Worm (Caenorhabditis elegans) whole organism, L4 larva: Measurements from ENCODE around the gene clec-157.

Experiments
- F26F4.8 ChIP-seq: fragments of 200-800 bp; sonication (Bioruptor generic); conservative IDR thresholded peaks from 2 replicates; pipeline ENCODE4 v1.3.6; 2022; ENCODE audit warnings: missing genetic modification characterization, missing compliant biosample characterization
- F37D6.2 ChIP-seq: sonication (generic microtip); optimal IDR thresholded peaks from 2 replicates; lab custom pipeline; 2016; ENCODE audit warnings: mild to moderate bottlenecking, missing genetic modification characterization, missing compliant biosample characterization
- Y48G9A.11 ChIP-seq: fragments of 200-800 bp; sonication (Bioruptor generic); IDR thresholded peaks from 2 replicates; pipeline ENCODE4 v1.3.6; 2022; ENCODE audit warnings: missing genetic modification reagents, missing genetic modification characterization, missing compliant biosample characterization
- aha-1 ChIP-seq: fragments of 150-350 bp; peaks from one replicate; lab custom pipeline; 2014; ENCODE audit warnings: missing biosample characterization, missing genetic modification characterization
- aly-2 ChIP-seq: sonication (generic microtip); optimal IDR thresholded peaks from 2 replicates; lab custom pipeline; 2018; ENCODE audit warnings: missing biosample characterization, missing genetic modification characterization
- cey-2 ChIP-seq: sonication (generic microtip); optimal IDR thresholded peaks from 3 replicates; lab custom pipeline; 2017; ENCODE audit warnings: missing genetic modification characterization, mild to moderate bottlenecking, missing compliant biosample characterization, antibody characterized with exemption, borderline replicate concordance; ENCODE audit not compliant: insufficient read depth
- ctbp-1 ChIP-seq: fragments of 200-800 bp; sonication (Bioruptor generic); IDR thresholded peaks from 2 replicates; pipeline ENCODE4 v1.3.6; 2022; ENCODE audit warnings: missing genetic modification reagents, missing genetic modification characterization, missing compliant biosample characterization
- daf-16 ChIP-seq, 3 experiments: sonication (generic microtip); optimal IDR thresholded peaks; 2 replicates each; lab custom pipeline; 2016 to 2017; ENCODE audit warnings: missing genetic modification characterization in 3 of 3, missing genetic modification reagents in 3 of 3, mild to moderate bottlenecking in 2 of 3, missing compliant biosample characterization in 2 of 3, missing biosample characterization in 1 of 3, moderate library complexity in 1 of 3
- dmd-6 ChIP-seq: fragments of 200-800 bp; sonication (Bioruptor generic); IDR thresholded peaks from 2 replicates; pipeline ENCODE4 v1.3.6; 2022; ENCODE audit warnings: missing genetic modification reagents, missing genetic modification characterization, missing compliant biosample characterization
- dpl-1 ChIP-seq: fragments of 150-350 bp; optimal IDR thresholded peaks from 2 replicates; lab custom pipeline; 2014; ENCODE audit warnings: missing biosample characterization, missing genetic modification reagents, missing genetic modification characterization
- dve-1 ChIP-seq: sonication (generic microtip); optimal IDR thresholded peaks from 2 replicates; lab custom pipeline; 2017; ENCODE audit warnings: antibody characterized with exemption, mild to moderate bottlenecking, missing genetic modification characterization, missing compliant biosample characterization; ENCODE audit not compliant: insufficient read depth
- egl-27 ChIP-seq: sonication (generic microtip); optimal IDR thresholded peaks from 3 replicates; lab custom pipeline; 2017; ENCODE audit warnings: missing biosample characterization, missing genetic modification reagents, missing genetic modification characterization
- fkh-10 ChIP-seq: fragments of 150-350 bp; optimal IDR thresholded peaks from 2 replicates; lab custom pipeline; 2014; ENCODE audit warnings: missing biosample characterization, missing genetic modification reagents, missing genetic modification characterization
- fos-1 ChIP-seq: fragments of 150-350 bp; optimal IDR thresholded peaks from 2 replicates; lab custom pipeline; 2014; ENCODE audit warnings: missing biosample characterization, missing genetic modification characterization
- hif-1 ChIP-seq, 2 experiments: sonication (generic microtip); optimal IDR thresholded peaks; 2 replicates each; lab custom pipeline; 2016 to 2017; ENCODE audit warnings: missing compliant biosample characterization in 2 of 2, missing genetic modification characterization in 2 of 2, missing genetic modification reagents in 2 of 2, missing genotype in 2 of 2, mild to moderate bottlenecking in 1 of 2
- hlh-11 ChIP-seq: fragments of 200-800 bp; sonication (Bioruptor generic); optimal IDR thresholded peaks from 2 replicates; lab custom pipeline; 2018; ENCODE audit warnings: mild to moderate bottlenecking, missing genetic modification characterization, missing compliant biosample characterization
- hlh-30 ChIP-seq: sonication (generic microtip); optimal IDR thresholded peaks from 2 replicates; lab custom pipeline; 2017; ENCODE audit warnings: antibody characterized with exemption, mild to moderate bottlenecking, missing genetic modification characterization, missing compliant biosample characterization; ENCODE audit not compliant: insufficient read depth
- lin-1 ChIP-seq: fragments of 200-800 bp; sonication (Bioruptor generic); IDR thresholded peaks from 2 replicates; pipeline ENCODE4 v1.3.6; 2022; ENCODE audit warnings: missing genetic modification reagents, missing genetic modification characterization, missing compliant biosample characterization
- lin-13 ChIP-seq: fragments of 150-350 bp; optimal IDR thresholded peaks from 2 replicates; lab custom pipeline; 2014; ENCODE audit warnings: missing biosample characterization, missing genetic modification reagents, missing genetic modification characterization
- lin-15B ChIP-seq: fragments of 150-350 bp; sonication (generic microtip); optimal IDR thresholded peaks from 3 replicates; lab custom pipeline; 2014; ENCODE audit warnings: missing biosample characterization, missing genetic modification characterization
- lin-38 ChIP-seq: fragments of 200-800 bp; sonication (Bioruptor generic); IDR thresholded peaks from 2 replicates; pipeline ENCODE4 v1.3.6; 2022; ENCODE audit warnings: missing genetic modification reagents, missing genetic modification characterization, missing compliant biosample characterization
- lsy-2 ChIP-seq, 2 experiments: fragments of 150-350 bp in 1 of 2; sonication (generic microtip) in 1 of 2; optimal IDR thresholded peaks; 2 replicates each; lab custom pipeline; 2014 to 2017; ENCODE audit warnings: missing biosample characterization in 2 of 2, missing genetic modification characterization in 2 of 2
- madf-9 ChIP-seq: fragments of 200-800 bp; sonication (Bioruptor generic); conservative IDR thresholded peaks from 2 replicates; pipeline ENCODE4 v1.3.6; 2022; ENCODE audit warnings: missing genetic modification reagents, missing genetic modification characterization, missing compliant biosample characterization
- mes-2 ChIP-seq: sonication (generic microtip); optimal IDR thresholded peaks from 2 replicates; lab custom pipeline; 2016; ENCODE audit warnings: missing genotype, mild to moderate bottlenecking, missing genetic modification characterization, missing compliant biosample characterization; ENCODE audit not compliant: poor library complexity, severe bottlenecking
- mxl-2 ChIP-seq: fragments of 200-800 bp; sonication (Bioruptor generic); conservative IDR thresholded peaks from 2 replicates; pipeline ENCODE4 v1.3.6; 2022; ENCODE audit warnings: missing genetic modification reagents, missing genetic modification characterization, missing compliant biosample characterization
- mxl-3 ChIP-seq: fragments of 200-800 bp; sonication (Bioruptor generic); optimal IDR thresholded peaks from 2 replicates; lab custom pipeline; 2018; ENCODE audit warnings: mild to moderate bottlenecking, missing genetic modification characterization, missing compliant biosample characterization
- nhr-11 ChIP-seq: fragments of 150-350 bp; optimal IDR thresholded peaks from 2 replicates; lab custom pipeline; 2014; ENCODE audit warnings: missing biosample characterization, missing genetic modification characterization
- nhr-111 ChIP-seq: fragments of 200-800 bp; sonication (Bioruptor generic); optimal IDR thresholded peaks from 2 replicates; lab custom pipeline; 2018; ENCODE audit warnings: mild to moderate bottlenecking, missing genetic modification characterization, missing compliant biosample characterization
- nhr-42 ChIP-seq: fragments of 200-800 bp; sonication (Bioruptor generic); IDR thresholded peaks from 2 replicates; pipeline ENCODE4 v1.3.6; 2022; ENCODE audit warnings: missing genetic modification characterization, missing compliant biosample characterization
- nhr-76 ChIP-seq: fragments of 150-350 bp; optimal IDR thresholded peaks from 2 replicates; lab custom pipeline; 2014; ENCODE audit warnings: missing biosample characterization, missing genetic modification characterization
- pha-4 ChIP-seq, 2 experiments: fragments of 150-350 bp in 1 of 2; fragments of 200-800 bp in 1 of 2; sonication (Bioruptor generic) in 1 of 2; IDR thresholded peaks in 1 of 2; optimal IDR thresholded peaks in 1 of 2; 2 replicates each; pipeline versions ENCODE4 v1.3.6 to Lab custom; 2014 to 2022; ENCODE audit warnings: missing genetic modification characterization in 2 of 2, missing genetic modification reagents in 2 of 2, missing biosample characterization in 1 of 2, missing compliant biosample characterization in 1 of 2
- rbr-2 ChIP-seq: sonication (generic microtip); optimal IDR thresholded peaks from 2 replicates; lab custom pipeline; 2016; ENCODE audit warnings: missing genotype, missing genetic modification characterization, missing compliant biosample characterization
- sdz-12 ChIP-seq: fragments of 200-800 bp; sonication (Bioruptor generic); optimal IDR thresholded peaks from 2 replicates; lab custom pipeline; 2018; ENCODE audit warnings: mild to moderate bottlenecking, missing genetic modification characterization, missing compliant biosample characterization
- skn-1 ChIP-seq: fragments of 150-350 bp; optimal IDR thresholded peaks from 2 replicates; lab custom pipeline; 2014; ENCODE audit warnings: missing biosample characterization, missing genetic modification characterization
- snpc-1.2 ChIP-seq: fragments of 200-800 bp; sonication (Bioruptor generic); IDR thresholded peaks from 2 replicates; pipeline ENCODE4 v1.3.6; 2022; ENCODE audit warnings: missing genetic modification reagents, missing genetic modification characterization, missing compliant biosample characterization
- tra-1 ChIP-seq: fragments of 200-800 bp; sonication (Bioruptor generic); IDR thresholded peaks from 2 replicates; pipeline ENCODE4 v1.3.6; 2022; ENCODE audit warnings: missing genetic modification reagents, missing genetic modification characterization, missing compliant biosample characterization
- zag-1 ChIP-seq: fragments of 150-350 bp; optimal IDR thresholded peaks from 2 replicates; lab custom pipeline; 2014; ENCODE audit warnings: missing biosample characterization, missing genetic modification characterization
- zfp-2 ChIP-seq: sonication (generic microtip); optimal IDR thresholded peaks from 2 replicates; lab custom pipeline; 2016; ENCODE audit warnings: mild to moderate bottlenecking, missing genetic modification characterization, missing compliant biosample characterization
- zfp-3 ChIP-seq: fragments of 200-800 bp; sonication (Bioruptor generic); conservative IDR thresholded peaks from 2 replicates; pipeline ENCODE4 v1.3.6; 2022; ENCODE audit warnings: missing genetic modification reagents, missing genetic modification characterization, missing compliant biosample characterization
- zip-11 ChIP-seq: fragments of 200-800 bp; sonication (Bioruptor generic); IDR thresholded peaks from 2 replicates; pipeline ENCODE4 v1.3.6; 2022; ENCODE audit warnings: missing genetic modification characterization, missing compliant biosample characterization
- ztf-7 ChIP-seq: fragments of 150-350 bp; optimal IDR thresholded peaks from 2 replicates; lab custom pipeline; 2014; ENCODE audit warnings: missing biosample characterization, missing genetic modification characterization

Gene clec-157

DNA sequence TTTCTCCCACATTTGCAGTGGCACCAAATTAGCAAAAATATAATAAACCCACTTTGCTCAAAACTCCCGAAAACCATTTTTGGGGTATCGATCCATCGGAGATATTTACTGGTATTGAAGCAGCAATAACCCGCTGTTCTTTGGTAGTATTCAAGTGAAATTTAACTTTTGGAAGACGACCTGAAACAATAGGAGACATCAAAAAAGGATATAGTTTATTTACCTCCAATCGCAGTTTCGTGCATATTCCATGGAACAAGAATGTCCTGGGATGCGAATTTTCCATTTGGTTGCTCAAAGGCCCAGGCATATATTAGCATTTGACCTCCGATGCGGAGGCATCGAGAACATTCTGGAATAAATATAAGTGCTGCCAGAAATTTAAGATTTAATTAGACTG lies 29.2 kb upstream of the clec-157 start:
- TF ChIP-seq mxl-3 (no peak), aly-2 (tag; lab: Kevin White, UChicago) (no peak), aha-1 (tag; lab: Kevin White, UChicago) (peak; percentile 96), hif-1 (tag; optimal IDR thresholded peaks at IDR 0.05; lab: Kevin White, UChicago) (no peak), zfp-3 (no peak)

DNA sequence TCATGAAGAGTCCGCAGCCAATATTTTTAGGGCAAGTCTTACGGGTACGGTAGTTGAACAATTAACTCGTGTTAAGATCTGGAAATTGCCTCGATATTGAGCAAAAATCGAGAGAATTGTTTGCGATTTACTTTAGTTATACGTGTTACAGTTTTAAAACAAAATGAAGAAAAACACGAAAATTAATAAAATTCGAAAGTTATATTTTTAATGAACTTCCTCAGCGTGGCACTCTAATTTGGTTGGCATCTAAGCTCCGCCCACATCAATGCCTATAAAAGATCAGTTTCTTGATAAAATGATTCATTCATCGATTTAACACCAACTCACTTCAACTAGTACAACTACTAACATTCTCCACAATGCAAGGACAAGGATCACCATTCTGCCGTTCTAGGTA lies 26.3 kb upstream of the clec-157 start, which contains the start of gene gipc-1:
Gene gipc-1 (plus strand): TSS at position 301 of the 400 bp plus-strand sequence.
- TF ChIP-seq fkh-10 (GFP tag; lab: Kevin White, UChicago) = no peak
- no peak for TF ChIP-seq hlh-30
- no peak for TF ChIP-seq mes-2 (tag; lab: Kevin White, UChicago)
- TF ChIP-seq mxl-2 = no peak
- no peak for TF ChIP-seq dmd-6
- TF ChIP-seq skn-1 (tag; lab: Kevin White, UChicago) = no peak
- TF ChIP-seq zag-1 (tag; lab: Kevin White, UChicago) = no peak
- TF ChIP-seq ztf-7 (tag; lab: Kevin White, UChicago) = no peak
- no peak for TF ChIP-seq daf-16 (GFP tag; optimal IDR thresholded peaks at IDR 0.05; lab: Kevin White, UChicago)
- no peak for TF ChIP-seq daf-16 (tag; optimal IDR thresholded peaks at IDR 0.05; lab: Kevin White, UChicago)
- no peak for TF ChIP-seq lsy-2 (tag; optimal IDR thresholded peaks at IDR 0.05; lab: Kevin White, UChicago)
- TF ChIP-seq lin-1 (GFP tag; lab: Robert Waterston, UW) = no peak
- TF ChIP-seq snpc-1.2 (GFP tag; lab: Robert Waterston, UW) = no peak
- TF ChIP-seq nhr-111 (GFP tag; lab: Kevin White, UChicago) = no peak
- no peak for TF ChIP-seq hlh-11 (tag; lab: Kevin White, UChicago)
- TF ChIP-seq zfp-2 (tag; lab: Kevin White, UChicago) = no peak
- no peak for TF ChIP-seq egl-27 (tag; lab: Kevin White, UChicago)
- no peak for TF ChIP-seq lin-38

DNA sequence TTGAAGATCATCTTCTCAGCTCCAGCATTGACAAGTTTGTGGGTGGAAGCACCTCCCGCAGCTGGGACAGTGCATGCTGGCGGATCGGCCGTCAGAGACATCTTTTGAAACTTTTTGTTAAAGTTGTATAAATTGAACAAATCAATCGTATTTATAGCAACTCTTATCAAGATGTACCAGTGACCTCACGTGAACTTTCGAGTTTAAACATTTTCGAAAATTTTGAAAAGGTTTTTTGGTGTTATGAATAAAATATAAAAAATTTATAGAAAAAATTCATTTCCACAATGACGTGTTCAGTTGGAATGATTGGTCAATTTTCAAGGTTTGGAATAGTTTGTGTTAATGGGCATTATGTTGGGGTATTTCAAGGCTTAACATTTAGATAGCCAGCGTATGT lies 24.4 kb upstream of the clec-157 start, which contains the start of the genes msd-4 and C35D10.3:
Gene msd-4 (minus strand): TSS at position 101 of the 400 bp plus-strand sequence.
Gene C35D10.3 (plus strand): TSS at position 279 of the 400 bp plus-strand sequence.
- TF ChIP-seq F26F4.8 (no peak), nhr-11 (tag; lab: Kevin White, UChicago) (no peak), lin-15B (tag; lab: Kevin White, UChicago) (no peak), sdz-12 (GFP tag; lab: Kevin White, UChicago) (no peak), ztf-7 (tag; lab: Kevin White, UChicago) (no peak), hif-1 (tag; optimal IDR thresholded peaks at IDR 0.05; lab: Kevin White, UChicago) (no peak), nhr-76 (tag; lab: Kevin White, UChicago) (no peak), lsy-2 (tag; optimal IDR thresholded peaks at IDR 0.05; lab: Kevin White, UChicago) (no peak), zag-1 (tag; lab: Kevin White, UChicago) (no peak), rbr-2 (tag; lab: Kevin White, UChicago) (no peak), mes-2 (tag; lab: Kevin White, UChicago) (no peak)
- TF ChIP-seq, all 104 proteins: peak for 0

DNA sequence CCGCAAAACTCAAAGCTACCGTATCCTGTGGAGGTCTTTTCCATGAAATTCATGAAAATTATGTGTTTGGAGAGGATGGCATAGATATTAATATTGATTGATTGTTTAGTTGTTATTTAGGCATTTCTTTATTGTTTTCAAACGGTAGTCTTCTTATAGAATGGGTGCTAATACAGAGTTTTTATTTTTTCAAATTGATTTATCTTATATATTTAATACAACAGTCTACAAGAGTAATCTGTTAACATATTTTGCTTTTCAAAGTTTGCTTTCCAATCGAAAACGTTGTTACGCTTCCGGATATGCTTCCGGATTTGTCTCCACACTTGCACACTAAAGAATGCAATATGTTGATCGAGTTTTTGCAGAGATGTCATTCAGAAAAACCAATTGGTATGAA lies 22.5 kb upstream of the clec-157 start, which contains the start of gene C35D10.17:
Gene C35D10.17 (plus strand): TSS at position 301 of the 400 bp plus-strand sequence.
- TF ChIP-seq lin-13 (GFP tag; lab: Kevin White, UChicago) = no peak
- no peak for TF ChIP-seq nhr-42 (GFP tag; lab: Robert Waterston, UW)

DNA sequence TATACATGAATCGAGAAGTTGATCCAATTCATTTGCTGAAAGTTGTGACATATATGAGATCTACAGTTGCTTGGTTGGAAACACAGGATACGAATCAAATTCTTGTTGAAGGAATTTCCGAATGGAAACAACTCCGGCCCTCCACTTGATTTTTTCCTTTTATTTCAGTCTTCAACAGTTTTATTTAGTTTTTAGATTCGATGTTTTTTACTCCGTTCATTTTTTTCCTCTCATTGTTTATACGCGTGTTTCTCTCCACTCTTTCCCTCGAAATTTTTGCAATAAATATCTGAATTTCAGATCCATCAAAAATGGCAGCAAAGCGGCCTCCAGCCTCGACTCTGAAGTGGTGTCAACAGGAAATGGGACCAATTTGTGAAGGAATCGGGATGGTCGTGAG lies 18.9 kb upstream of the clec-157 start, which contains the start of gene coq-8:
Gene coq-8 (plus strand): TSS at position 301 of the 400 bp plus-strand sequence.
- TF ChIP-seq ctbp-1 (GFP tag; lab: Robert Waterston, UW) = no peak
- TF ChIP-seq fos-1 = no peak
- no peak for TF ChIP-seq lin-13 (GFP tag; lab: Kevin White, UChicago)
- TF ChIP-seq daf-16 (GFP tag; optimal IDR thresholded peaks at IDR 0.05; lab: Kevin White, UChicago) = no peak
- TF ChIP-seq daf-16 (tag; optimal IDR thresholded peaks at IDR 0.05; lab: Kevin White, UChicago) = no peak
- TF ChIP-seq zfp-3 = no peak
- TF ChIP-seq pha-4 (GFP tag; IDR thresholded peaks at IDR 0.05; lab: Robert Waterston, UW) = no peak
- no peak for TF ChIP-seq pha-4 (tag; optimal IDR thresholded peaks at IDR 0.05; lab: Kevin White, UChicago)
- no peak for TF ChIP-seq madf-9 (GFP tag; lab: Robert Waterston, UW)
- no peak for TF ChIP-seq nhr-42 (GFP tag; lab: Robert Waterston, UW)
- TF ChIP-seq tra-1 (GFP tag; lab: Robert Waterston, UW) = no peak
- no peak for TF ChIP-seq cey-2 (tag; lab: Kevin White, UChicago)
- TF ChIP-seq dpl-1 (GFP tag; lab: Kevin White, UChicago) = no peak
- TF ChIP-seq Y48G9A.11 = no peak
- TF ChIP-seq zip-11 (GFP tag; lab: Robert Waterston, UW) = no peak
- no peak for TF ChIP-seq dve-1 (tag; lab: Kevin White, UChicago)
- TF ChIP-seq F37D6.2 (tag; lab: Kevin White, UChicago) = no peak
